Fruit fly (Drosophila melanogaster): ENCODE results near the gene Grl65a.

DNA sequence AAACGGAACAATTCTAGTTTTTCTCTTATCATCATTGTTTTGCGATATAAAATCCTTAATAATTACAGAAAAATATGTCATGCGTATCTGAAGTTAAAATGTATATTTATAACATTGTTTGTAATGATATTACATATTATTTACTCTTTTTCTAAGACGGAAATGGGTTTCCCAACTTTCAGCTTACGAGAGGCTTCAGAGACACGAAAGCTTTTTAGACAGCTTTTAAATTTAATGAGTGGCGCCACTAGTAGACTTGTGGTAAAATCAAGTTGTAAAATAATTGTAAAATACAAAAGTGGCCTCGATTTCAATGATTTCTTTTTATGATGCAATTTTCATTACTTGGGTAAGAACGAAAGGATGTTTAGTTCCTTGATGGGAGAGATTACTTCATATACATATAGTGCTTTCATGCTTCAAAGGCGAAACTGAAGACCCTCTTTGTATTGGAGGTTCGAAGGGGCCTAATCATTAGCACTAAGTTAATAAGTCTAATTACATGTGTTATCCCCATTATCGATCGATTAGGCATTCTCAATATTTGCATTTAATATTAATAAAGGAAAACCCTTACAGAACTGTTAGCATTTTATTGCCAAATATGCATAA lies 41.5 kb upstream of the Grl65a start:
- TF ChIP-seq h (optimal IDR thresholded peaks at IDR 0.05), result no peak
- TF ChIP-seq psq (optimal IDR thresholded peaks at IDR 0.05), result no peak
- TF ChIP-seq Sin3A (optimal IDR thresholded peaks at IDR 0.05), result no peak
- TF ChIP-seq Myc (optimal IDR thresholded peaks at IDR 0.05), result no peak
- no peak for TF ChIP-seq insv (optimal IDR thresholded peaks at IDR 0.05)

Data from Kc167 (cell line).